Fruit fly (Drosophila melanogaster): ENCODE measurements around the gene ush.

Gene ush

DNA sequence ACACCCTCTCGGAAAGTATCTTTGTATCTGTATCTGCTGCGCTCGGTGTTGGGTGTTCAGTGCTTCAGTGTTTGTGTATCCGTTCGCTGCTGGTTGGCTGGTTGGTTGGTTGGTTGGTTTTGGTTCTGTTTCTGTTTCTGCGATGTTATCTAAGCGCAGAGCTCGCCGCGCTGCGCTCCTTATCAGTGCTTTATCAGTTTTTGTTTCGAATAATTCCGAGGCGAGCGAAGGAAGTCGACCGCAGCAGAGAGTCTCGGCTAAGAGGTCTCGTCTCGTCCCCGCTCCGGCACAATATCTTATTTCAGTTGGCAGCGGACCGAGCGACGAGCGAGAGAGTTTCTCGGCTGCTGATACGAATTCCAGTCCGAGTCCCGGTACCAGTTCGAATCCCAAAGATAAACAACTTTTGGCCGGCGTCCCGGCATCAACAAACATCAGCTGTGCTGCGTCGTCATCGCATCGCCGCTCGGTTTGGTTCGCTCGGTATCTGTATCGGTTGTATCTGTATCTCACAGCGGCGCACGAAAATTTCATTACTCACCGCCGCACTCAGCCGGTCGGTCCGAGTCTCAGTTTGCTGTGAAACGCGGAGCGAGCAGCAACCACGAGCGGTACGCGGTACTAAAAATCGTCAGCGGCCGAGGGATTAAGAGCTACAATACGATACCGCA is 47.3 kb downstream of the ush start (continued):
- TF ChIP-seq eg (GFP tag; IDR thresholded peaks at IDR 0.05): peak; percentile 51; the same call in 1 of the 3 replicates
- peak; percentile 27; the same call in 1 of the 2 replicates for TF ChIP-seq CG15336 (GFP tag; IDR thresholded peaks at IDR 0.05)
- no peak for TF ChIP-seq CG1621 (tag; optimal IDR thresholded peaks at IDR 0.05)
- no peak for TF ChIP-seq CG11902 (GFP tag; optimal IDR thresholded peaks at IDR 0.05)
- TF ChIP-seq Gug (GFP tag; IDR thresholded peaks at IDR 0.05): no peak
- TF ChIP-seq Sox15 (GFP tag; optimal IDR thresholded peaks at IDR 0.05): no peak
- peak; percentile 34 for TF ChIP-seq CG9139 (GFP tag; optimal IDR thresholded peaks at IDR 0.05)
- TF ChIP-seq CG6163 (GFP tag; IDR thresholded peaks at IDR 0.05): peak; percentile 31
- TF ChIP-seq CG34406 (GFP tag; optimal IDR thresholded peaks at IDR 0.05): peak; percentile 19
- no peak for TF ChIP-seq Hr38 (GFP tag; optimal IDR thresholded peaks at IDR 0.05)
- peak; percentile 8 for TF ChIP-seq achi (GFP tag; optimal IDR thresholded peaks at IDR 0.05)
- no peak for TF ChIP-seq Ets21C (GFP tag; optimal IDR thresholded peaks at IDR 0.05)
- no peak for TF ChIP-seq CG32006 (GFP tag; optimal IDR thresholded peaks at IDR 0.05)
- no peak for TF ChIP-seq CG10631 (GFP tag; optimal IDR thresholded peaks at IDR 0.05)
- TF ChIP-seq vri (GFP tag; optimal IDR thresholded peaks at IDR 0.05): peak; percentile 1
- TF ChIP-seq Sox102F (GFP tag; optimal IDR thresholded peaks at IDR 0.05): peak; percentile 67
- no peak for TF ChIP-seq CG4318 (GFP tag; optimal IDR thresholded peaks at IDR 0.05)
- peak; percentile 27 for TF ChIP-seq topi (GFP tag; optimal IDR thresholded peaks at IDR 0.05)
- no peak for TF ChIP-seq CG8632 (GFP tag; optimal IDR thresholded peaks at IDR 0.05)

DNA sequence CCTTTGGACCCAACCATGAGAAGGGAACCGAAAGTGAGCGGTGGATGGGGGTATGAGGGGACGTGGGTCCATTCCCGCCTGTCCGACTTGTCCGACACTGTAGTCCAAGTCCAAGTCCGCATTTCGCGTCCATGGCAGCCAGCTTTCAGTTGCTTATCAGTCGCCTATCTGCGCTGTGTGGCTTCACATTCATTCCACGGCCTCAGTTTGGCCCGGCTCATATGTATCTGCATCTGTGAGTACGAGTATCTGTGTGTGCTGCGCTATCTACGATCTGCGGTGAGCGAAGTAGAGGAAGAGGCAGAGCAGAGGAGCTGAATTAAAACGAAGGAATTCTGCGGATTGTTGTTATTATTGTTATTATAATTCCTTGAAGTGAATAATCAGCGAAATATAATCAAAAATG is 48.5 kb downstream of the ush start:
- peak; percentile 13 for TF ChIP-seq Sox14 (GFP tag; optimal IDR thresholded peaks at IDR 0.05)
- TF ChIP-seq CG15336 (GFP tag; IDR thresholded peaks at IDR 0.05): 0 out of 2 replicates have a peak, but pooled peaks have one; percentile 38
- TF ChIP-seq pdm3 (GFP tag; optimal IDR thresholded peaks at IDR 0.05): no peak
- TF ChIP-seq CG10669 (GFP tag; optimal IDR thresholded peaks at IDR 0.05): peak; percentile 35
- TF ChIP-seq spab (GFP tag; optimal IDR thresholded peaks at IDR 0.05): peak; percentile 55
- no peak for TF ChIP-seq Sox15 (GFP tag; optimal IDR thresholded peaks at IDR 0.05)
- peak; percentile 13 for TF ChIP-seq Ets96B (tag; optimal IDR thresholded peaks at IDR 0.05)
- peak; percentile 4 for TF ChIP-seq CG7368 (GFP tag; optimal IDR thresholded peaks at IDR 0.05)
- peak; percentile 79 to 82 for TF ChIP-seq ss (GFP tag; optimal IDR thresholded peaks at IDR 0.05)
- TF ChIP-seq eg (GFP tag; IDR thresholded peaks at IDR 0.05): 0 out of 3 replicates have a peak, but pooled peaks have one; percentile 51
- TF ChIP-seq Ets21C (GFP tag; optimal IDR thresholded peaks at IDR 0.05): no peak
- TF ChIP-seq CG6854 (GFP tag; optimal IDR thresholded peaks at IDR 0.05): peak; percentile 46
- peak; percentile 10 for TF ChIP-seq OdsH (GFP tag; optimal IDR thresholded peaks at IDR 0.05)
- peak; percentile 66 for TF ChIP-seq Eip78C (GFP tag)
- peak in 1 of 2 experiments; percentile 29 for TF ChIP-seq salr (GFP tag; optimal IDR thresholded peaks at IDR 0.05)
- peak; percentile 60 for TF ChIP-seq CG16779 (tag; optimal IDR thresholded peaks at IDR 0.05)
- no peak for TF ChIP-seq fkh (GFP tag; optimal IDR thresholded peaks at IDR 0.05)
- TF ChIP-seq CG9139 (GFP tag; optimal IDR thresholded peaks at IDR 0.05): peak; percentile 69
- peak; percentile 5 for TF ChIP-seq CG3032 (tag; optimal IDR thresholded peaks at IDR 0.05)
- TF ChIP-seq CG1621 (tag; optimal IDR thresholded peaks at IDR 0.05): peak; percentile 69
- TF ChIP-seq Smox (GFP tag; optimal IDR thresholded peaks at IDR 0.05): no peak
- peak; percentile 47 for TF ChIP-seq CG32006 (GFP tag; optimal IDR thresholded peaks at IDR 0.05)
- peak; percentile 97 for TF ChIP-seq svp (GFP tag)
- TF ChIP-seq CG8632 (GFP tag; optimal IDR thresholded peaks at IDR 0.05): no peak
- peak; percentile 68 for TF ChIP-seq CG6808 (GFP tag; optimal IDR thresholded peaks at IDR 0.05)
- peak; percentile 52 for TF ChIP-seq dsx (GFP tag; optimal IDR thresholded peaks at IDR 0.05; ENCODE audit: poor library complexity, severe bottlenecking)
- peak; percentile 49; the same call in 2 of the 3 replicates for TF ChIP-seq CG6163 (GFP tag; IDR thresholded peaks at IDR 0.05)
- peak; percentile 31 for TF ChIP-seq CG3919 (GFP tag; optimal IDR thresholded peaks at IDR 0.05)
- no peak for TF ChIP-seq CG34406 (GFP tag; optimal IDR thresholded peaks at IDR 0.05)
- peak; percentile 70 for TF ChIP-seq CG6276 (GFP tag; optimal IDR thresholded peaks at IDR 0.05)
- TF ChIP-seq Hr4 (GFP tag; optimal IDR thresholded peaks at IDR 0.05): peak; percentile 20
- TF ChIP-seq Gug (GFP tag; IDR thresholded peaks at IDR 0.05): 0 out of 2 replicates have a peak, but pooled peaks have one; percentile 24
- TF ChIP-seq Lpt (GFP tag; optimal IDR thresholded peaks at IDR 0.05): peak; percentile 31
- TF ChIP-seq net (GFP tag; optimal IDR thresholded peaks at IDR 0.05): peak; percentile 8
- TF ChIP-seq CG8119 (GFP tag; IDR thresholded peaks at IDR 0.05): peak; percentile 43; the same call in 2 of the 3 replicates
